Fruit fly (Drosophila melanogaster) whole organism, embryonic: ENCODE results near the gene CG17650.

Experiments used
- Atf6 ChIP-seq: fragments of 200-800 bp; sonication (Bioruptor generic); IDR thresholded peaks from 2 replicates; pipeline ENCODE4 v1.3.6; 2022; ENCODE audit warnings: missing biosample characterization, missing genetic modification characterization
- Bteb2 ChIP-seq: fragments of 200-800 bp; sonication (Bioruptor generic); optimal IDR thresholded peaks from 2 replicates; lab custom pipeline; 2016; ENCODE audit warnings: missing biosample characterization, missing genetic modification characterization
- CG10366 ChIP-seq: fragments of 200-800 bp; sonication (Bioruptor generic); IDR thresholded peaks from 2 replicates; pipeline ENCODE4 v1.3.6; 2022; ENCODE audit warnings: missing biosample characterization, missing genetic modification characterization
- CG10654 ChIP-seq: fragments of 200-800 bp; sonication (Bioruptor generic); optimal IDR thresholded peaks from 2 replicates; lab custom pipeline; 2016; ENCODE audit warnings: missing biosample characterization, missing genetic modification characterization
- CG13624 ChIP-seq: fragments of 200-800 bp; sonication (Bioruptor generic); optimal IDR thresholded peaks from 2 replicates; lab custom pipeline; 2016; ENCODE audit warnings: missing biosample characterization, missing genetic modification characterization
- CG14441 ChIP-seq: fragments of 200-800 bp; sonication (Bioruptor generic); IDR thresholded peaks from 2 replicates; pipeline ENCODE4 v1.3.6; 2022; ENCODE audit warnings: missing biosample characterization, missing genetic modification characterization
- CG14965 ChIP-seq: fragments of 200-800 bp; sonication (Bioruptor generic); optimal IDR thresholded peaks from 2 replicates; lab custom pipeline; 2016; ENCODE audit warnings: missing biosample characterization, missing genetic modification characterization, borderline replicate concordance
- CG15269 ChIP-seq: fragments of 200-800 bp; sonication (Bioruptor generic); optimal IDR thresholded peaks from 2 replicates; lab custom pipeline; 2018; ENCODE audit warnings: missing biosample characterization, mild to moderate bottlenecking, missing genetic modification characterization, moderate library complexity
- CG16779 ChIP-seq: fragments of 200-800 bp; sonication (Bioruptor generic); IDR thresholded peaks from 2 replicates; pipeline ENCODE4 v1.3.6; 2022; ENCODE audit warnings: missing biosample characterization, missing genetic modification characterization
- CG17802 ChIP-seq: fragments of 200-800 bp; sonication (Bioruptor generic); optimal IDR thresholded peaks from 2 replicates; lab custom pipeline; 2018; ENCODE audit warnings: missing biosample characterization, mild to moderate bottlenecking, missing genetic modification characterization, moderate library complexity
- CG2678 ChIP-seq: fragments of 200-800 bp; sonication (Bioruptor generic); optimal IDR thresholded peaks from 3 replicates; lab custom pipeline; 2019; ENCODE audit warnings: missing biosample characterization, mild to moderate bottlenecking, missing genetic modification characterization, moderate library complexity
- CG32772 ChIP-seq: fragments of 200-800 bp; sonication (Bioruptor generic); IDR thresholded peaks from 2 replicates; pipeline ENCODE4 v1.3.6; 2022; ENCODE audit warnings: missing biosample characterization, missing genetic modification characterization
- CG42726 ChIP-seq: fragments of 200-800 bp; sonication (Bioruptor generic); IDR thresholded peaks from 2 replicates; pipeline ENCODE4 v1.3.6; 2022; ENCODE audit warnings: missing biosample characterization, missing genetic modification characterization; ENCODE audit not compliant: partially characterized antibody
- CG4282 ChIP-seq: fragments of 200-800 bp; sonication (Bioruptor generic); optimal IDR thresholded peaks from 2 replicates; lab custom pipeline; 2016; ENCODE audit warnings: missing biosample characterization, missing genetic modification characterization
- CG4424 ChIP-seq: fragments of 200-800 bp; sonication (Bioruptor generic); optimal IDR thresholded peaks from 3 replicates; lab custom pipeline; 2016; ENCODE audit warnings: missing biosample characterization, missing genetic modification characterization
- CG5245 ChIP-seq: fragments of 200-800 bp; sonication (Bioruptor generic); optimal IDR thresholded peaks from 3 replicates; lab custom pipeline; 2016; ENCODE audit warnings: missing biosample characterization, missing genetic modification characterization
- CG6654 ChIP-seq: fragments of 200-800 bp; sonication (Bioruptor generic); optimal IDR thresholded peaks from 2 replicates; lab custom pipeline; 2017; ENCODE audit warnings: missing biosample characterization, mild to moderate bottlenecking, missing genetic modification characterization
- D19B ChIP-seq: fragments of 200-800 bp; sonication (Bioruptor generic); optimal IDR thresholded peaks from 2 replicates; lab custom pipeline; 2017; ENCODE audit warnings: missing biosample characterization, mild to moderate bottlenecking, missing genetic modification characterization
- Dbx ChIP-seq: fragments of 200-800 bp; sonication (Bioruptor generic); IDR thresholded peaks from 3 replicates; pipeline ENCODE4 v1.3.6; 2022; ENCODE audit warnings: missing biosample characterization, missing genetic modification characterization
- Doc2 ChIP-seq: fragments of 200-800 bp; sonication (Bioruptor generic); IDR thresholded peaks from 2 replicates; pipeline ENCODE4 v1.3.6; 2022; ENCODE audit warnings: missing biosample characterization, missing genetic modification characterization
- Drgx ChIP-seq: fragments of 200-800 bp; sonication (Bioruptor generic); IDR thresholded peaks from 2 replicates; pipeline ENCODE4 v1.3.6; 2022; ENCODE audit warnings: missing biosample characterization, missing genetic modification characterization
- ERR ChIP-seq: fragments of 200-800 bp; sonication (Bioruptor generic); optimal IDR thresholded peaks from 2 replicates; lab custom pipeline; 2016; ENCODE audit warnings: missing biosample characterization, missing genetic modification characterization
- Fer3 ChIP-seq: fragments of 200-800 bp; sonication (Bioruptor generic); optimal IDR thresholded peaks from 2 replicates; lab custom pipeline; 2018; ENCODE audit warnings: missing biosample characterization, mild to moderate bottlenecking, missing genetic modification characterization, moderate library complexity
- GATAe ChIP-seq: fragments of 200-800 bp; sonication (Bioruptor generic); conservative IDR thresholded peaks from 2 replicates; pipeline ENCODE4 v1.3.6; 2022; ENCODE audit warnings: missing biosample characterization, missing genetic modification characterization
- HLH4C ChIP-seq: fragments of 200-800 bp; sonication (Bioruptor generic); IDR thresholded peaks from 3 replicates; pipeline ENCODE4 v1.3.6; 2022; ENCODE audit warnings: missing biosample characterization, missing genetic modification characterization; ENCODE audit not compliant: partially characterized antibody
- Hr78 ChIP-seq, 2 experiments: fragments of 200-800 bp in 1 of 2; fragments of >200 bp in 1 of 2; sonication (Bioruptor generic) in 1 of 2; optimal IDR thresholded peaks; 2 replicates each; lab custom pipeline; 2017 to 2019; ENCODE audit warnings: missing biosample characterization in 2 of 2, missing genetic modification characterization in 2 of 2, mild to moderate bottlenecking in 1 of 2, moderate library complexity in 1 of 2
- Lpt ChIP-seq: fragments of >200 bp; optimal IDR thresholded peaks from 2 replicates; lab custom pipeline; 2018; ENCODE audit warnings: missing biosample characterization, missing genetic modification characterization
- MBD-R2 ChIP-seq: fragments of 200-800 bp; sonication (Bioruptor generic); IDR thresholded peaks from 2 replicates; pipeline ENCODE4 v1.3.6; 2022; ENCODE audit warnings: missing biosample characterization, missing genetic modification characterization
- Myb ChIP-seq: fragments of 200-800 bp; sonication (Bioruptor generic); optimal IDR thresholded peaks from 2 replicates; lab custom pipeline; 2016; ENCODE audit warnings: missing biosample characterization, missing genetic modification characterization
- PHDP ChIP-seq: fragments of 200-800 bp; sonication (Bioruptor generic); optimal IDR thresholded peaks from 3 replicates; lab custom pipeline; 2018; ENCODE audit warnings: missing biosample characterization, mild to moderate bottlenecking, missing genetic modification characterization, moderate library complexity
- Sry-δ ChIP-seq: fragments of 200-800 bp; sonication (Bioruptor generic); optimal IDR thresholded peaks from 2 replicates; lab custom pipeline; 2016; ENCODE audit warnings: missing biosample characterization, missing genetic modification characterization
- bcd ChIP-seq: fragments of 200-800 bp; sonication (Bioruptor generic); optimal IDR thresholded peaks from 2 replicates; lab custom pipeline; 2017; ENCODE audit warnings: missing biosample characterization, mild to moderate bottlenecking, missing genetic modification characterization
- crp ChIP-seq, 2 experiments: fragments of 200-800 bp; sonication (Bioruptor generic); optimal IDR thresholded peaks; 2 replicates in 1 of 2; 3 replicates in 1 of 2; lab custom pipeline; 2017; ENCODE audit warnings: missing biosample characterization in 2 of 2, missing genetic modification characterization in 2 of 2, mild to moderate bottlenecking in 1 of 2, moderate library complexity in 1 of 2
- danr ChIP-seq: fragments of 200-800 bp; sonication (Bioruptor generic); IDR thresholded peaks from 2 replicates; pipeline ENCODE4 v1.3.6; 2022; ENCODE audit warnings: missing biosample characterization, missing genetic modification characterization
- disco-r ChIP-seq: fragments of 200-800 bp; sonication (Bioruptor generic); optimal IDR thresholded peaks from 2 replicates; lab custom pipeline; 2016; ENCODE audit warnings: missing biosample characterization, missing genetic modification characterization
- exex ChIP-seq: fragments of 200-800 bp; sonication (Bioruptor generic); optimal IDR thresholded peaks from 4 replicates; lab custom pipeline; 2018; ENCODE audit warnings: missing biosample characterization, mild to moderate bottlenecking, missing genetic modification characterization, moderate library complexity
- fru ChIP-seq: fragments of >200 bp; optimal IDR thresholded peaks from 2 replicates; lab custom pipeline; 2017
- hkb ChIP-seq, 2 experiments: fragments of 200-800 bp in 1 of 2; fragments of >200 bp in 1 of 2; sonication (Bioruptor generic) in 1 of 2; IDR thresholded peaks in 1 of 2; optimal IDR thresholded peaks in 1 of 2; 2 replicates each; pipeline versions ENCODE4 v1.3.6 to Lab custom; 2017 to 2022; ENCODE audit warnings: missing biosample characterization in 1 of 2, missing genetic modification characterization in 1 of 2
- kay ChIP-seq: fragments of 200-800 bp; sonication (Bioruptor generic); optimal IDR thresholded peaks from 2 replicates; lab custom pipeline; 2016; ENCODE audit warnings: missing biosample characterization, missing genetic modification characterization
- pho ChIP-seq: fragments of 200-800 bp; sonication (Bioruptor generic); optimal IDR thresholded peaks from 2 replicates; lab custom pipeline; 2016; ENCODE audit warnings: missing biosample characterization, missing genetic modification characterization
- prd ChIP-seq, 3 experiments: fragments of >200 bp in 2 of 3; fragments of 200-800 bp in 1 of 3; sonication (Bioruptor generic) in 1 of 3; optimal IDR thresholded peaks in 2 of 3; IDR thresholded peaks in 1 of 3; 2 replicates in 2 of 3; 3 replicates in 1 of 3; pipeline versions ENCODE4 v1.3.6 to Lab custom; 2017 to 2022; ENCODE audit warnings: missing biosample characterization in 1 of 3, missing genetic modification characterization in 1 of 3
- sens-2 ChIP-seq: fragments of 200-800 bp; sonication (Bioruptor generic); IDR thresholded peaks from 2 replicates; pipeline ENCODE4 v1.3.6; 2022; ENCODE audit warnings: missing biosample characterization, missing genetic modification characterization
- ssp ChIP-seq: fragments of 200-800 bp; sonication (Bioruptor generic); IDR thresholded peaks from 2 replicates; pipeline ENCODE4 v1.3.6; 2022; ENCODE audit warnings: missing biosample characterization, missing genetic modification characterization
- stwl ChIP-seq: fragments of 200-800 bp; sonication (Bioruptor generic); optimal IDR thresholded peaks from 3 replicates; lab custom pipeline; 2018; ENCODE audit warnings: missing biosample characterization, mild to moderate bottlenecking, missing genetic modification characterization, moderate library complexity
- tin ChIP-seq: fragments of 200-800 bp; sonication (Bioruptor generic); optimal IDR thresholded peaks from 3 replicates; lab custom pipeline; 2016; ENCODE audit warnings: missing biosample characterization, missing genetic modification characterization
- tx ChIP-seq: fragments of 200-800 bp; sonication (Bioruptor generic); optimal IDR thresholded peaks from 2 replicates; lab custom pipeline; 2016; ENCODE audit warnings: missing biosample characterization, missing genetic modification characterization
- vnd ChIP-seq: fragments of 200-800 bp; sonication (Bioruptor generic); IDR thresholded peaks from 3 replicates; pipeline ENCODE4 v1.3.6; 2022; ENCODE audit warnings: missing biosample characterization, missing genetic modification characterization; ENCODE audit not compliant: partially characterized antibody
- wek ChIP-seq: fragments of 200-800 bp; sonication (Bioruptor generic); optimal IDR thresholded peaks from 3 replicates; lab custom pipeline; 2018; ENCODE audit warnings: missing biosample characterization, mild to moderate bottlenecking, missing genetic modification characterization, moderate library complexity
- zen ChIP-seq: fragments of 200-800 bp; sonication (Bioruptor generic); optimal IDR thresholded peaks from 3 replicates; lab custom pipeline; 2018; ENCODE audit warnings: missing biosample characterization, mild to moderate bottlenecking, missing genetic modification characterization, moderate library complexity

The CG17650 gene

DNA sequence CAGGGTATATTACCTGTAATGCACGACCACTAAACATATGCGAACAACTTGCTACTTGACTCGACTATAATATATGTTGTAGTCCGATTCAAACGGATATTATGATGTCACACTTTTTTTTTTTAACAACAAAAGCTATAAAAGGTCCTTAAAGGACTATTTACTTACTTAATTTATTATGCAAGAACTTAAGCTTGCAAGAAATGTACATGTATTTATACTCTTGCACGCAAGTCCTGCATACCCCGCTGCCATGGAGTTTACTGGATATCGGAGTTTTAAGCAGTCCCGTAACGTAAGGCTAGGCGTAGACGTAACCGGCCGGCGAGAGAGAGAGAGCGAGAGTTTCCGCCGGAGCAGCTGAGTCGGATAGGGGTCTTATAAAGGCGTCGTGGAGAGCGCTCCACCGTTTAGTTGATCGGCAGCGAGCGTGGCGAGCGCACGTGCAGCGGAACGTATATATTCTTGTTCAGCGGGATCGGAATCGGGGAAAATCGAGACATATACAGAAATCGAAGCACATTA, 21.8 kb downstream of the CG17650 start (continued):
- TF ChIP-seq Drgx (GFP tag; lab: Robert Waterston, UW) (peak; percentile 95), bcd (GFP tag; lab: Kevin White, UChicago) (peak; percentile 87), D19B (GFP tag; lab: Kevin White, UChicago) (peak; percentile 97), danr (GFP tag; lab: Robert Waterston, UW) (peak; percentile 70), exex (tag; lab: Kevin White, UChicago) (peak; percentile 21), sens-2 (GFP tag; lab: Robert Waterston, UW) (no peak; the same call in 1 of the 2 replicates), Dbx (GFP tag; lab: Robert Waterston, UW) (peak; percentile 78; the same call in 2 of the 3 replicates), kay (GFP tag; lab: Kevin White, UChicago) (peak; percentile 83), zen (tag; lab: Kevin White, UChicago) (peak; percentile 82), crp (GFP tag; optimal IDR thresholded peaks at IDR 0.05; lab: Kevin White, UChicago) (peak in 1 of 2 experiments; percentile 53), disco-r (peak; percentile 85), PHDP (peak; percentile 86), Sry-δ (peak; percentile 44), Atf6 (GFP tag; lab: Robert Waterston, UW) (peak; percentile 84), CG13624 (GFP tag; lab: Kevin White, UChicago) (peak; percentile 87), CG5245 (GFP tag; lab: Kevin White, UChicago) (peak; percentile 86), wek (GFP tag; lab: Kevin White, UChicago) (no peak), Bteb2 (GFP tag; lab: Kevin White, UChicago) (peak; percentile 87), stwl (tag; lab: Kevin White, UChicago) (peak; percentile 22), ERR (GFP tag; lab: Kevin White, UChicago) (peak; percentile 63), CG10366 (GFP tag; lab: Robert Waterston, UW) (peak; percentile 88), CG15269 (peak; percentile 84), CG14441 (GFP tag; lab: Robert Waterston, UW) (peak; percentile 83), Myb (GFP tag; lab: Kevin White, UChicago) (peak; percentile 75), CG4282 (GFP tag; lab: Kevin White, UChicago) (peak; percentile 29), CG16779 (GFP tag; lab: Robert Waterston, UW) (0 out of 2 replicates have a peak, but pooled peaks have one; percentile 32), CG6654 (GFP tag; lab: Kevin White, UChicago) (peak; percentile 58), Lpt (no peak), HLH4C (no peak), CG4424 (GFP tag; lab: Kevin White, UChicago) (peak; percentile 88), CG10654 (GFP tag; lab: Kevin White, UChicago) (peak; percentile 83), fru (no peak), prd (optimal IDR thresholded peaks at IDR 0.05; lab: Kevin White, UChicago) (no peak), prd (GFP tag; IDR thresholded peaks at IDR 0.05; lab: Robert Waterston, UW) (peak; percentile 94), GATAe (GFP tag; lab: Robert Waterston, UW) (peak; percentile 51; the same call in 1 of the 2 replicates), CG14965 (GFP tag; lab: Kevin White, UChicago) (peak; percentile 20), pho (GFP tag; lab: Kevin White, UChicago) (peak; percentile 86), tx (GFP tag; lab: Kevin White, UChicago) (peak; percentile 86), CG17802 (peak; percentile 52), MBD-R2 (GFP tag; lab: Robert Waterston, UW) (peak; percentile 43; the same call in 1 of the 2 replicates), CG42726 (GFP tag; lab: Robert Waterston, UW) (peak; percentile 68; the same call in 1 of the 2 replicates), Hr78 (GFP tag; optimal IDR thresholded peaks at IDR 0.05; lab: Kevin White, UChicago) (peak in 1 of 2 experiments; percentile 81), Fer3 (tag; lab: Kevin White, UChicago) (peak; percentile 73), ssp (GFP tag; lab: Robert Waterston, UW) (peak; percentile 79), tin (peak; percentile 88), Doc2 (GFP tag; lab: Robert Waterston, UW) (peak; percentile 42; the same call in 1 of the 2 replicates), hkb (optimal IDR thresholded peaks at IDR 0.05; lab: Kevin White, UChicago) (no peak), hkb (GFP tag; IDR thresholded peaks at IDR 0.05; lab: Robert Waterston, UW) (peak; percentile 84), CG2678 (peak; percentile 88), CG32772 (GFP tag; lab: Robert Waterston, UW) (peak; percentile 88), vnd (no peak)
